ENCODE assay signal across 1 fruit fly cellular context in the genomic region with DNA sequence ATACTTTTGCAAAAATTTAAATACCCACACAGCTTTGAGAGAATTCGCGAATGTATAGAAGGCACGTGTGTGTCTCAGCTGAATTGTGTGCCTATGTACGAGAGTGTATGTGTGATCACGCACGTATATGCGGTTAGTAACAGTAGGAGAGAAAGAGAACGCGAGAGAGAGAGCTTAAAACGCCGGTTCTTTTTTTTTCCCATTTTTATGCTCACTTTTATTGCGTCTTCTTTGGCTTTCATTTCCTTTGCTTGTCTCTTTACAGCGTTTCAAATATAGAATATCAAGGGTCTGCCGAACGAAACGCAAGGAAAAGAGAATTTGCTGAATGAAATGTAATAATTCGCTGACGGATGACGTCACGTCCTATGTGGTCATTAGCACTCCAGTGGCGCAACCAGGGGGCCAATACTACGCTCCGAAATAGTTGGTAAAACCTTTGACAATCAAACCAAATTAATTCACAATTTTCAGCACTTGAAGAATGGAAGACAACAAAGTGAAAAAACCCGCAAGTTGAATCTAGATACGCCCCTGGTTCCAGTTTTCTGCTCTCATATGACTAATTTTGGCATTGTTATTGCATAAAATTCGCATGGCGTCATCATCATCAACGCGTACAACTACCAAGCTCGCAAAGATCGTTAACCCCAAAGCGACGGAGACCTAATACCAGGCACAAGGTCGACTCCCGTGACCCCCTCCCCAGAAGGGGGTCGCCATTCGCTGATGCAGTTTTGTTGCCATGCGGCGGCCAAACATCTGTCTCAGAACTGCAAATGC.
A peak's percentile ranks its signal among the peaks of the same experiment; 100 is the strongest.
TF ChIP-seq lines count a peak whose summit lies in the region.

No protein-coding gene starts in this region.

TF ChIP-seq in whole organism, embryonic, 481 proteins besides CTCF, POLR2A, EP300 and RAD21 (continued from another document):
- TF ChIP-seq BtbVII (GFP tag; optimal IDR thresholded peaks at IDR 0.05; lab: Kevin White, UChicago), result peak; percentile 56
- TF ChIP-seq corto (GFP tag; optimal IDR thresholded peaks at IDR 0.05; lab: Kevin White, UChicago), result peak; percentile 15
- no peak for TF ChIP-seq zen2 (GFP tag; IDR thresholded peaks at IDR 0.05; lab: Robert Waterston, UW; ENCODE audit: partially characterized antibody)
- TF ChIP-seq Taf1 (GFP tag; IDR thresholded peaks at IDR 0.05; lab: Robert Waterston, UW), result peak; percentile 83
- no peak for TF ChIP-seq CG16813 (GFP tag; IDR thresholded peaks at IDR 0.05; lab: Robert Waterston, UW; ENCODE audit: partially characterized antibody)
- peak; percentile 45 for TF ChIP-seq CG12744 (GFP tag; optimal IDR thresholded peaks at IDR 0.05; lab: Kevin White, UChicago)
- TF ChIP-seq HmgD (GFP tag; optimal IDR thresholded peaks at IDR 0.05; lab: Kevin White, UChicago), result peak; percentile 66
- TF ChIP-seq klu (GFP tag; IDR thresholded peaks at IDR 0.05; lab: Robert Waterston, UW), result peak; percentile 50
- TF ChIP-seq CrebB (tag; optimal IDR thresholded peaks at IDR 0.05; lab: Kevin White, UChicago), result peak; percentile 47
- TF ChIP-seq Camta (GFP tag; optimal IDR thresholded peaks at IDR 0.05; lab: Kevin White, UChicago), result no peak
- TF ChIP-seq CG1233 (GFP tag; optimal IDR thresholded peaks at IDR 0.05; lab: Kevin White, UChicago), result peak; percentile 19
- TF ChIP-seq Med (GFP tag; lab: Kevin White, UChicago), result peak; percentile 98
- no peak for TF ChIP-seq Hr39 (optimal IDR thresholded peaks at IDR 0.05; lab: Kevin White, UChicago)
- TF ChIP-seq H2.0 (GFP tag; IDR thresholded peaks at IDR 0.05; lab: Robert Waterston, UW), result peak; percentile 37; the same call in 1 of the 2 replicates
- TF ChIP-seq ind (GFP tag; optimal IDR thresholded peaks at IDR 0.05; lab: Kevin White, UChicago), result peak; percentile 58
- TF ChIP-seq Xbp1 (GFP tag; optimal IDR thresholded peaks at IDR 0.05; lab: Kevin White, UChicago), result peak; percentile 43
